Worm (Caenorhabditis elegans) whole organism, L4 larva: ENCODE data around the gene C05D12.3.

ENCODE experiments used
- F37D6.2 ChIP-seq: sonication (generic microtip); optimal IDR thresholded peaks from 2 replicates; lab custom pipeline; 2016; ENCODE audit warnings: mild to moderate bottlenecking, missing genetic modification characterization, missing compliant biosample characterization
- F49E8.2 ChIP-seq: sonication (generic microtip); optimal IDR thresholded peaks from 2 replicates; lab custom pipeline; 2016; ENCODE audit warnings: missing compliant biosample characterization, mild to moderate bottlenecking, missing genetic modification characterization, borderline replicate concordance
- ZK546.5 ChIP-seq, 2 experiments: sonication (generic microtip); optimal IDR thresholded peaks; 2 replicates each; lab custom pipeline; 2017; ENCODE audit warnings: missing biosample characterization in 2 of 2, missing genetic modification characterization in 2 of 2
- aly-2 ChIP-seq: sonication (generic microtip); optimal IDR thresholded peaks from 2 replicates; lab custom pipeline; 2018; ENCODE audit warnings: missing biosample characterization, missing genetic modification characterization
- daf-12 ChIP-seq: fragments of 150-350 bp; optimal IDR thresholded peaks from 2 replicates; lab custom pipeline; 2014; ENCODE audit warnings: missing biosample characterization, missing genetic modification reagents, missing genetic modification characterization
- dmd-8 ChIP-seq: fragments of 200-800 bp; sonication (Bioruptor generic); IDR thresholded peaks from 2 replicates; pipeline ENCODE4 v1.3.6; 2022; ENCODE audit warnings: missing genetic modification characterization, missing compliant biosample characterization
- fkh-10 ChIP-seq: fragments of 150-350 bp; optimal IDR thresholded peaks from 2 replicates; lab custom pipeline; 2014; ENCODE audit warnings: missing biosample characterization, missing genetic modification reagents, missing genetic modification characterization
- fos-1 ChIP-seq: fragments of 150-350 bp; optimal IDR thresholded peaks from 2 replicates; lab custom pipeline; 2014; ENCODE audit warnings: missing biosample characterization, missing genetic modification characterization
- hmg-1.1 ChIP-seq: fragments of 200-800 bp; sonication (Bioruptor generic); IDR thresholded peaks from 2 replicates; pipeline ENCODE4 v1.3.6; 2022; ENCODE audit warnings: missing genetic modification reagents, missing genetic modification characterization, missing compliant biosample characterization
- lsy-2 ChIP-seq, 2 experiments: fragments of 150-350 bp in 1 of 2; sonication (generic microtip) in 1 of 2; optimal IDR thresholded peaks; 2 replicates each; lab custom pipeline; 2014 to 2017; ENCODE audit warnings: missing biosample characterization in 2 of 2, missing genetic modification characterization in 2 of 2
- nhr-10 ChIP-seq: fragments of 150-350 bp; optimal IDR thresholded peaks from 2 replicates; lab custom pipeline; 2014; ENCODE audit warnings: missing biosample characterization, missing genetic modification characterization
- nhr-25 ChIP-seq: sonication (generic microtip); optimal IDR thresholded peaks from 2 replicates; lab custom pipeline; 2017; ENCODE audit warnings: missing genetic modification characterization, mild to moderate bottlenecking, missing compliant biosample characterization, antibody characterized with exemption, moderate library complexity, borderline replicate concordance; ENCODE audit not compliant: insufficient read depth
- nhr-76 ChIP-seq: fragments of 150-350 bp; optimal IDR thresholded peaks from 2 replicates; lab custom pipeline; 2014; ENCODE audit warnings: missing biosample characterization, missing genetic modification characterization
- snpc-4 ChIP-seq: fragments of 150-350 bp; optimal IDR thresholded peaks from 2 replicates; lab custom pipeline; 2014; ENCODE audit warnings: missing biosample characterization, missing genetic modification characterization

- no peak for TF ChIP-seq ZK546.5 (tag; optimal IDR thresholded peaks at IDR 0.05; lab: Kevin White, UChicago)
- TF ChIP-seq fkh-10 (GFP tag; lab: Kevin White, UChicago): no peak
- TF ChIP-seq dmd-8: no peak
- no peak for TF ChIP-seq aly-2 (tag; lab: Kevin White, UChicago)
- peak in 1 of 2 experiments; percentile 72 for TF ChIP-seq lsy-2 (tag; optimal IDR thresholded peaks at IDR 0.05; lab: Kevin White, UChicago)
- no peak for TF ChIP-seq F49E8.2
- TF ChIP-seq fos-1 (tag; lab: Kevin White, UChicago): no peak
- TF ChIP-seq daf-12 (tag; lab: Kevin White, UChicago): no peak
- peak; percentile 31 for TF ChIP-seq nhr-10 (tag; lab: Kevin White, UChicago)
- TF ChIP-seq snpc-4 (tag; lab: Kevin White, UChicago): no peak
- peak; percentile 45; the same call in 1 of the 2 replicates for TF ChIP-seq hmg-1.1 (GFP tag; lab: Robert Waterston, UW)
- no peak for TF ChIP-seq F37D6.2 (tag; lab: Kevin White, UChicago)
- TF ChIP-seq nhr-76 (tag; lab: Kevin White, UChicago): no peak
- no peak for TF ChIP-seq nhr-25
These were observed 39.4 kb downstream of the C05D12.3 start, which contains the start of the genes aars-1 and rga-1 for ce11 chrII:11464427-11464944.
